Fruit fly (Drosophila melanogaster) whole organism, wandering third instar larva: ENCODE data around the gene Spn28Db.

Experiments used
- Abd-B ChIP-seq: fragments of >200 bp; optimal IDR thresholded peaks from 2 replicates; lab custom pipeline; 2017; ENCODE audit warnings: missing biosample characterization, missing genetic modification characterization
- CG32264 ChIP-seq: fragments of 200-800 bp; sonication (Bioruptor generic); optimal IDR thresholded peaks from 2 replicates; lab custom pipeline; 2016; ENCODE audit warnings: missing biosample characterization, missing genetic modification characterization
- CrebA ChIP-seq: fragments of 200-800 bp; sonication (Bioruptor generic); optimal IDR thresholded peaks from 2 replicates; lab custom pipeline; 2016; ENCODE audit warnings: missing biosample characterization, mild to moderate bottlenecking, missing genetic modification characterization, borderline replicate concordance
- Dfd ChIP-seq: fragments of >200 bp; optimal IDR thresholded peaks from 2 replicates; lab custom pipeline; 2017; ENCODE audit warnings: missing biosample characterization, missing genetic modification characterization
- Dif ChIP-seq: fragments of 200-275, 200-300 bp; sonication (Bioruptor generic); optimal IDR thresholded peaks from 2 replicates; lab custom pipeline; 2018; ENCODE audit warnings: missing biosample characterization, missing genetic modification characterization; ENCODE audit not compliant: partially characterized antibody
- GATAd ChIP-seq: sonication (Bioruptor generic); optimal IDR thresholded peaks from 2 replicates; lab custom pipeline; 2016; ENCODE audit warnings: missing biosample characterization, missing genetic modification characterization
- Hnf4 ChIP-seq: fragments of 200-800 bp; sonication (Bioruptor generic); optimal IDR thresholded peaks from 2 replicates; lab custom pipeline; 2016; ENCODE audit warnings: missing biosample characterization, mild to moderate bottlenecking, missing genetic modification characterization
- Hr78 ChIP-seq: fragments of >200 bp; optimal IDR thresholded peaks from 2 replicates; lab custom pipeline; 2017; ENCODE audit warnings: missing biosample characterization, missing genetic modification characterization
- Jra ChIP-seq: sonication (Bioruptor generic); optimal IDR thresholded peaks from 2 replicates; lab custom pipeline; 2016; ENCODE audit warnings: missing biosample characterization, missing genetic modification characterization
- Mio ChIP-seq: sonication (Bioruptor generic); optimal IDR thresholded peaks from 2 replicates; lab custom pipeline; 2016; ENCODE audit warnings: missing biosample characterization, missing genetic modification characterization
- Myc ChIP-seq: fragments of >200 bp; optimal IDR thresholded peaks from 2 replicates; lab custom pipeline; 2017
- N ChIP-seq: fragments of >200 bp; optimal IDR thresholded peaks from 2 replicates; lab custom pipeline; 2018; ENCODE audit warnings: missing biosample characterization, missing external identifiers, missing genetic modification characterization
- OdsH ChIP-seq: fragments of 200-800 bp; sonication (Bioruptor generic); optimal IDR thresholded peaks from 2 replicates; lab custom pipeline; 2016; ENCODE audit warnings: missing biosample characterization, mild to moderate bottlenecking, missing genetic modification characterization
- Rel ChIP-seq, 2 experiments: fragments of 200-800 bp; sonication (Bioruptor generic) in 1 of 2; optimal IDR thresholded peaks; 2 replicates in 1 of 2; 3 replicates in 1 of 2; lab custom pipeline; 2016 to 2019; ENCODE audit warnings: mild to moderate bottlenecking in 2 of 2, missing biosample characterization in 2 of 2, missing genetic modification characterization in 2 of 2, moderate library complexity in 1 of 2
- Sp1 ChIP-seq: fragments of 200-800 bp; sonication (Bioruptor generic); optimal IDR thresholded peaks from 3 replicates; lab custom pipeline; 2019; ENCODE audit warnings: missing biosample characterization, mild to moderate bottlenecking, missing genetic modification characterization, moderate library complexity
- Vsx2 ChIP-seq: fragments of 200-300, 225-300 bp; sonication (Bioruptor generic); optimal IDR thresholded peaks from 2 replicates; lab custom pipeline; 2018; ENCODE audit warnings: missing biosample characterization, missing genetic modification characterization; ENCODE audit not compliant: partially characterized antibody
- br ChIP-seq: fragments of 200-800 bp; sonication (Bioruptor generic); optimal IDR thresholded peaks from 2 replicates; lab custom pipeline; 2016; ENCODE audit warnings: missing biosample characterization, missing genetic modification characterization
- brk ChIP-seq: fragments of 200-800 bp; sonication (Bioruptor generic); optimal IDR thresholded peaks from 2 replicates; lab custom pipeline; 2016; ENCODE audit warnings: missing biosample characterization, mild to moderate bottlenecking, missing genetic modification characterization
- dl ChIP-seq, 2 experiments: fragments of 175-275, 200-275 bp in 1 of 2; fragments of 200-275 bp in 1 of 2; sonication (Bioruptor generic); optimal IDR thresholded peaks; lab custom pipeline; 2018; ENCODE audit warnings: mild to moderate bottlenecking in 2 of 2, missing biosample characterization in 2 of 2, missing genetic modification characterization in 2 of 2, moderate library complexity in 2 of 2; ENCODE audit not compliant: partially characterized antibody in 2 of 2, insufficient read depth in 1 of 2
- dmrt93B ChIP-seq: fragments of 200-800 bp; sonication (Bioruptor generic); optimal IDR thresholded peaks from 2 replicates; lab custom pipeline; 2018; ENCODE audit warnings: missing biosample characterization, mild to moderate bottlenecking, missing genetic modification characterization
- dsf ChIP-seq: sonication (Bioruptor generic); optimal IDR thresholded peaks from 2 replicates; lab custom pipeline; 2016; ENCODE audit warnings: missing biosample characterization, missing genetic modification characterization, borderline replicate concordance
- foxo ChIP-seq, 2 experiments: fragments of 200-800 bp; sonication (Bioruptor generic); optimal IDR thresholded peaks; 2 replicates in 1 of 2; 3 replicates in 1 of 2; lab custom pipeline; 2016 to 2017; ENCODE audit warnings: missing biosample characterization in 2 of 2, missing genetic modification characterization in 2 of 2
- fru ChIP-seq: fragments of 200-800 bp; sonication (Bioruptor generic); optimal IDR thresholded peaks from 3 replicates; lab custom pipeline; 2016; ENCODE audit warnings: missing biosample characterization, mild to moderate bottlenecking, missing genetic modification characterization
- h ChIP-seq: fragments of 200-800 bp; sonication (Bioruptor generic); optimal IDR thresholded peaks from 3 replicates; lab custom pipeline; 2016; ENCODE audit warnings: missing biosample characterization, mild to moderate bottlenecking, missing genetic modification characterization
- jim ChIP-seq: fragments of 175-275, 200-325 bp; sonication (Bioruptor generic); optimal IDR thresholded peaks from 2 replicates; lab custom pipeline; 2016; ENCODE audit warnings: missing biosample characterization, mild to moderate bottlenecking, missing genetic modification characterization
- lola ChIP-seq: fragments of >200 bp; optimal IDR thresholded peaks from 2 replicates; lab custom pipeline; 2017; ENCODE audit warnings: missing biosample characterization, missing genetic modification characterization
- pan ChIP-seq: fragments of >200 bp; optimal IDR thresholded peaks from 2 replicates; lab custom pipeline; 2017
- psq ChIP-seq: fragments of 200-800 bp; sonication (Bioruptor generic); optimal IDR thresholded peaks from 3 replicates; lab custom pipeline; 2017; ENCODE audit warnings: missing biosample characterization, mild to moderate bottlenecking, missing genetic modification characterization, moderate library complexity
- sage ChIP-seq: fragments of 200-800 bp; sonication (Bioruptor generic); optimal IDR thresholded peaks from 2 replicates; lab custom pipeline; 2016; ENCODE audit warnings: missing biosample characterization, mild to moderate bottlenecking, missing genetic modification characterization
- sv ChIP-seq: fragments of 200-800 bp; sonication (Bioruptor generic); optimal IDR thresholded peaks from 3 replicates; lab custom pipeline; 2016; ENCODE audit warnings: missing biosample characterization, missing genetic modification characterization
- tai ChIP-seq: sonication (Bioruptor generic); optimal IDR thresholded peaks from 2 replicates; lab custom pipeline; 2016; ENCODE audit warnings: missing biosample characterization, missing genetic modification characterization
- woc ChIP-seq: sonication (Bioruptor generic); optimal IDR thresholded peaks from 2 replicates; lab custom pipeline; 2016; ENCODE audit warnings: missing biosample characterization, mild to moderate bottlenecking, missing genetic modification characterization

The Spn28Db gene

dm6 chr2L:7861733-7862132 lies 28.8 kb downstream of the Spn28Db start:
- no peak for TF ChIP-seq sv (GFP tag; lab: Kevin White, UChicago)
- TF ChIP-seq dl (GFP tag; optimal IDR thresholded peaks at IDR 0.05; lab: Kevin White, UChicago; ENCODE audit: insufficient read depth in 1 of 2, partially characterized antibody in 2 of 2), result no peak
- no peak for TF ChIP-seq woc (GFP tag; lab: Kevin White, UChicago)
- no peak for TF ChIP-seq N (GFP tag; lab: Kevin White, UChicago)
- no peak for TF ChIP-seq dmrt93B (GFP tag; lab: Kevin White, UChicago)
- TF ChIP-seq sage, result no peak
- no peak for TF ChIP-seq psq (GFP tag; lab: Kevin White, UChicago)
- TF ChIP-seq Rel (GFP tag; optimal IDR thresholded peaks at IDR 0.05; lab: Kevin White, UChicago), result no peak
- TF ChIP-seq Rel (tag; optimal IDR thresholded peaks at IDR 0.05; lab: Kevin White, UChicago), result no peak
- no peak for TF ChIP-seq foxo (GFP tag; optimal IDR thresholded peaks at IDR 0.05; lab: Kevin White, UChicago)

- no peak for TF ChIP-seq Hr78 (GFP tag; lab: Kevin White, UChicago)
- no peak for TF ChIP-seq foxo (GFP tag; optimal IDR thresholded peaks at IDR 0.05; lab: Kevin White, UChicago)
- no peak for TF ChIP-seq dl (GFP tag; optimal IDR thresholded peaks at IDR 0.05; lab: Kevin White, UChicago; ENCODE audit: insufficient read depth in 1 of 2, partially characterized antibody in 2 of 2)
- TF ChIP-seq Jra, result no peak
Measured at dm6 chr2L:7860739-7861138, 29.8 kb downstream of the Spn28Db start, which contains the start of gene TwdlE. Gene TwdlE (minus strand): TSS chr2L:7860839.

- TF ChIP-seq foxo (GFP tag; optimal IDR thresholded peaks at IDR 0.05; lab: Kevin White, UChicago) (peak in 1 of 2 experiments; percentile 0), Myc (lab: Kevin White, UChicago) (peak; percentile 86), Vsx2 (peak; percentile 10)
Measured at dm6 chr2L:7856380-7857127, 34.0 kb downstream of the Spn28Db start, which contains the start of gene lectin-28C. Gene lectin-28C (plus strand): TSS chr2L:7857077.

- TF ChIP-seq fru (GFP tag; lab: Kevin White, UChicago) (no peak), CrebA (GFP tag; lab: Kevin White, UChicago) (no peak), OdsH (GFP tag; lab: Kevin White, UChicago) (no peak), Abd-B (no peak), Hr78 (GFP tag; lab: Kevin White, UChicago) (no peak), lola (GFP tag; lab: Kevin White, UChicago) (no peak)
Measured at dm6 chr2L:7855108-7855507, 35.4 kb downstream of the Spn28Db start, which contains the start of gene CG14535. Gene CG14535 (minus strand): TSS chr2L:7855475.

dm6 chr2L:7851609-7852008 lies 38.9 kb downstream of the Spn28Db start:
- TF ChIP-seq Myc (lab: Kevin White, UChicago) (no peak), brk (GFP tag; lab: Kevin White, UChicago) (no peak), Mio (GFP tag; lab: Kevin White, UChicago) (no peak), GATAd (GFP tag; lab: Kevin White, UChicago) (no peak)

- TF ChIP-seq Jra, result no peak
- TF ChIP-seq br (GFP tag; lab: Kevin White, UChicago), result no peak
- TF ChIP-seq, all 38 proteins: peak for 0
Measured at dm6 chr2L:7850406-7850805, 40.1 kb downstream of the Spn28Db start.

- TF ChIP-seq foxo (GFP tag; optimal IDR thresholded peaks at IDR 0.05; lab: Kevin White, UChicago), result peak in 1 of 2 experiments; percentile 1
- no peak for TF ChIP-seq Dfd
Measured at dm6 chr2L:7849472-7849871, 41.0 kb downstream of the Spn28Db start.

- TF ChIP-seq dsf (no peak), fru (GFP tag; lab: Kevin White, UChicago) (no peak), Vsx2 (no peak), Jra (no peak), Mio (GFP tag; lab: Kevin White, UChicago) (no peak), tai (GFP tag; lab: Kevin White, UChicago) (no peak), foxo (GFP tag; optimal IDR thresholded peaks at IDR 0.05; lab: Kevin White, UChicago) (no peak), br (GFP tag; lab: Kevin White, UChicago) (peak; percentile 52), Sp1 (GFP tag; lab: Kevin White, UChicago) (no peak), Hnf4 (GFP tag; lab: Kevin White, UChicago) (peak; percentile 9), CG32264 (GFP tag; lab: Kevin White, UChicago) (no peak), OdsH (GFP tag; lab: Kevin White, UChicago) (no peak), psq (GFP tag; lab: Kevin White, UChicago) (peak; percentile 17), Abd-B (no peak), lola (GFP tag; lab: Kevin White, UChicago) (no peak), sage (no peak), Dif (GFP tag; lab: Kevin White, UChicago) (no peak), h (peak; percentile 29), dl (GFP tag; optimal IDR thresholded peaks at IDR 0.05; lab: Kevin White, UChicago; ENCODE audit: insufficient read depth in 1 of 2, partially characterized antibody in 2 of 2) (no peak), pan (lab: Kevin White, UChicago) (no peak), jim (GFP tag; lab: Kevin White, UChicago) (no peak), N (GFP tag; lab: Kevin White, UChicago) (no peak)
Measured at dm6 chr2L:7841244-7841643, 49.3 kb downstream of the Spn28Db start.
